Worm (Caenorhabditis elegans): ENCODE data around the gene srx-44.

ce11 chrV:16016977-16017376 is 3.2 kb upstream of the srx-44 start:
- TF ChIP-seq snpc-4 (tag; optimal IDR thresholded peaks at IDR 0.05), result no peak
- TF ChIP-seq ztf-4 (tag; optimal IDR thresholded peaks at IDR 0.05), result no peak
- no peak for TF ChIP-seq nhr-90 (tag; optimal IDR thresholded peaks at IDR 0.05; ENCODE audit: poor library complexity)
- no peak for TF ChIP-seq fkh-10 (GFP tag; optimal IDR thresholded peaks at IDR 0.05)
- no peak for TF ChIP-seq snu-23 (GFP tag; optimal IDR thresholded peaks at IDR 0.05)
- TF ChIP-seq nhr-76 (tag; optimal IDR thresholded peaks at IDR 0.05), result no peak
- TF ChIP-seq lin-39 (tag; optimal IDR thresholded peaks at IDR 0.05), result no peak
- TF ChIP-seq tbx-2 (tag; optimal IDR thresholded peaks at IDR 0.05), result no peak
- no peak for TF ChIP-seq elt-3 (tag; optimal IDR thresholded peaks at IDR 0.05)
- no peak for TF ChIP-seq nhr-77 (tag; optimal IDR thresholded peaks at IDR 0.05)
- TF ChIP-seq sox-4 (tag; optimal IDR thresholded peaks at IDR 0.05), result no peak
